Fruit fly (Drosophila melanogaster) whole organism, wandering third instar larva: ENCODE results near the gene CG34056.

ENCODE experiments used
- CG9705 ChIP-seq: fragments of 200-800 bp; sonication (Bioruptor generic); optimal IDR thresholded peaks from 2 replicates; lab custom pipeline; 2018; ENCODE audit warnings: missing biosample characterization, mild to moderate bottlenecking, missing genetic modification characterization
- psq ChIP-seq: fragments of 200-800 bp; sonication (Bioruptor generic); optimal IDR thresholded peaks from 3 replicates; lab custom pipeline; 2017; ENCODE audit warnings: missing biosample characterization, mild to moderate bottlenecking, missing genetic modification characterization, moderate library complexity

DNA sequence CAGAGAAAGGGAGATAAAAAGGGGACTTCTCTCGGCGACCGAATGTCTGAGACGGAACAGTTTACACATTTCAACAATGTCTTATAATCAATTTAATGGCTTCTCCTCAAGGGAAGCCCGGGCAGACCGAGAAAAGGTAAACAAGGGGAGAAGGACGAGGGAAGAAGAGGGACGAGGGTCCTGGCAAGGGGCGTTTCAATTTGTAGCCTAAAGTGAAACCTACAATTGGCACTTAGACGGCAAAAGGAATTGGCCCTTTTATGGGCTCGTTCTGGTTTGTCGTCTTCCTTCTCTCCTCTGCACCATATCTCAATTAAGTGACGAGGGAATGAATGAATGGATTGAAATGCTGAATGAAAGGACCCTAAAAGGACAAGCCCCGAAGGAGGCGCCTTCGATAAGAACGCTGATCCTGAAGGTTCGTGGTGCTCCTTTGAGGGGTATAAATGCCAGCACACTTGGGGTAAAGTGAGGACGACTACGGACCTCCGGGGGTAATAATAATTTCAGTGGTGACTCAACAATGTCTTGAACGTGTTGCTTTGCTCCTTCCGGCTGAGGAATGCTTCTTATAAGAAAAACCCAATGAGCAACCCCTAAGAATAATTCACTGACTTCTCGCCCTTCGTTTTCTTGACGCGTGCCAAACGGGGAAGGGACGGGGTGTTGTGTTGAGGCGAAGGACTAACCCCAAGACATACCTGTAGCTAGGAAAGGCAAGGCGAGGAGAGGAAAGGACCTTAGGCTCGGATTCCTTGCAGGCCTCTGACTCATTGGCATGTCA, 4.9 kb downstream of the CG34056 start:
- TF ChIP-seq CG9705 (GFP tag; lab: Kevin White, UChicago) (no peak), psq (GFP tag; lab: Kevin White, UChicago) (no peak)
